Worm (Caenorhabditis elegans): ENCODE results near the gene T01G1.2.
A peak's percentile ranks its signal among the peaks of the same experiment; 100 is the strongest.

Gene T01G1.2

DNA sequence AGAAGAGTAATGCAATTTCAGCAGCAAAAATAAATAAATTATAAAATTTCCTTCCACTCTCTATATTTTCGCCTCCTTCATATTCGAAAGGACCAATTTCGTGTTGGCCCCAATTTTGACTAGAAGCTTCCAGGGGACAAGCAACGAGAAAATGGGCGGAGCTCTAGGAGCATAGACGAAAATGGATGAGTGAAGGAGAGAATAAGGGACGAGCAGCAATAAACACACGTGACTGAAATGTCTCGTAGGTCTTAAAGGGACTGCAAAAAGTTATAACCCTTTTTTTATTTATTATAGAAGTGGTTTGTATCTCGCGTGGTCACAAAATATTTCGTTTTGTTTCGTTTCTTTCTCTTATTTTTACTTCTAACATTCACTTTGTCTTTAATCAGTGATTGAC is 4.5 kb upstream of the T01G1.2 start:
- TF ChIP-seq lin-39 (tag; optimal IDR thresholded peaks at IDR 0.05), result peak; percentile 62
- TF ChIP-seq nhr-237 (tag; optimal IDR thresholded peaks at IDR 0.05), result no peak
- TF ChIP-seq nfya-1 (tag; optimal IDR thresholded peaks at IDR 0.05; ENCODE audit: insufficient read depth), result peak; percentile 41

DNA sequence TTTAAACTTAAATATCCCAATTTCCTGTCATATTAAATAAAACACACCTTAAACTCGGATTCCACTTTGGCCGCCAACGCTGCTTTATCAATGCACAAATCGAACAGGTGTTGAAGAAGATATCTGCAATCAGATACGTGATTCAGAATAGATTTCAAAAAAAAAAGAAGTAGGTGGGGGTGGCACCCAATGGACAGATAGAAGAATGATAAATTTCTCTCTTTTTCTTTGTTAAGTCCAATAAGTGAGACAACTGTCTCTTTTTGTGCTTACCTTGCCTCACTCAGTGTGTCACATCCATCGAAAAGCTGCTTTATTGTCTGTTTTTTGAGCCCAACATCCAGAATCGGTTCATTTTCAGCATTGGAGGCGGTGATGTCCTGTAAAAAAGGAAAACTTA is 3.4 kb upstream of the T01G1.2 start:
- TF ChIP-seq mml-1 (tag; optimal IDR thresholded peaks at IDR 0.05) (no peak), ztf-4 (tag; optimal IDR thresholded peaks at IDR 0.05) (no peak), nfya-1 (tag; optimal IDR thresholded peaks at IDR 0.05; ENCODE audit: insufficient read depth) (peak; percentile 13), aly-2 (tag; optimal IDR thresholded peaks at IDR 0.05) (no peak), nhr-25 (tag; optimal IDR thresholded peaks at IDR 0.05) (no peak), lin-39 (tag; optimal IDR thresholded peaks at IDR 0.05) (peak; percentile 29), ceh-28 (tag; optimal IDR thresholded peaks at IDR 0.05) (no peak), lsy-12 (tag; optimal IDR thresholded peaks at IDR 0.05) (no peak), elt-3 (tag; optimal IDR thresholded peaks at IDR 0.05) (no peak), ceh-16 (tag; optimal IDR thresholded peaks at IDR 0.05) (no peak), eor-1 (tag; optimal IDR thresholded peaks at IDR 0.05) (no peak), unc-62 (GFP tag; optimal IDR thresholded peaks at IDR 0.05) (no peak), ceh-9 (tag; optimal IDR thresholded peaks at IDR 0.05) (no peak), nhr-28 (tag; optimal IDR thresholded peaks at IDR 0.05) (no peak), ama-1 (optimal IDR thresholded peaks at IDR 0.05) (no peak), hmg-11 (tag; optimal IDR thresholded peaks at IDR 0.05) (no peak), sea-2 (GFP tag; optimal IDR thresholded peaks at IDR 0.05) (no peak), unc-39 (tag; optimal IDR thresholded peaks at IDR 0.05) (no peak)

DNA sequence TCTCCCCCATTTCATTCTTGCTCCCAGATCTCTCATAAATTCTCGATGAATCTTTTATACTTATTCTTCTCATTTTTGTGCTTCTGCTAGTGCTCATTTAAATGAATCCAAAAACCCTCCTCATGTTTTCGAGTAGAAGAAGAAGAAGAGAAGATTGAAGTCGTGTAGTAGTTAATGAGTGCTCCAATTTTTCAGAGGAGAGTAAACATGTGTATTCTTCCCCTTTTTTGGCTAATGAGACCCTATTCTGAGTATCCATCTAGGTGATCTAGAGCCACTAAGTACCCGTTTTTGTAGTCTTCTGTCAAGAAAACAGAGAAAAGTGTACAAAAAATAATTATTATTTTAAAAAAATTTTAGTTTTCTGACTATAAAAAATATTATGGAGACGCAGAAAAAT is 2.6 kb upstream of the T01G1.2 start:
- no peak for TF ChIP-seq fos-1 (tag; optimal IDR thresholded peaks at IDR 0.05)
- TF ChIP-seq nhr-76 (tag; optimal IDR thresholded peaks at IDR 0.05), result no peak
- TF ChIP-seq ceh-16 (tag; optimal IDR thresholded peaks at IDR 0.05), result no peak
- no peak for TF ChIP-seq nfya-1 (tag; optimal IDR thresholded peaks at IDR 0.05; ENCODE audit: insufficient read depth)
- no peak for TF ChIP-seq nhr-77 (tag; optimal IDR thresholded peaks at IDR 0.05)
- TF ChIP-seq mml-1 (tag; optimal IDR thresholded peaks at IDR 0.05), result no peak
- no peak for TF ChIP-seq zag-1 (tag; optimal IDR thresholded peaks at IDR 0.05)
- TF ChIP-seq nhr-25 (tag; optimal IDR thresholded peaks at IDR 0.05), result no peak
- no peak for TF ChIP-seq snpc-4 (tag; optimal IDR thresholded peaks at IDR 0.05)
- TF ChIP-seq nhr-237 (tag; optimal IDR thresholded peaks at IDR 0.05), result no peak
- TF ChIP-seq hmg-11 (tag; optimal IDR thresholded peaks at IDR 0.05), result no peak
- TF ChIP-seq mdl-1 (tag; optimal IDR thresholded peaks at IDR 0.05), result no peak

DNA sequence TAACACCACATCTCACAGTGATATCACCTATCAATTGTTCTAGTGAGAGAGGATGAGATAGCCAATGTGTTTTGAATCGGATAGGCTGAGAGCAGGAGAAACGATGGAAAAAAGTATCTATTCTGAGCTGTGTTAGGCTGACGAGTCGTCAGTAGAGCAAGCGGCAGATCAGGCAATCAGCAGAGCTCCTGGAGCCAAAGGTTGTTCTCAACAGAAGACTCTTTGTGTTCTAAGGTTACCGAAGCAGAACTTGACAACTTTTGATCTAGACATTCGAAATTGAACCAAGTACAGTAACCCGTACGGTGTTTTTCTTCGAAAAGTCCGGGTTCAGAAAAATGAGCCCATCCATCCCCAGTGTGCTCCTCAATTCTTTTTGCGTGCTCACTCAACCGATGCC is 1.4 kb upstream of the T01G1.2 start:
- TF ChIP-seq nhr-11 (tag; optimal IDR thresholded peaks at IDR 0.05), result peak; percentile 8
- TF ChIP-seq egl-5 (tag; optimal IDR thresholded peaks at IDR 0.05), result no peak

DNA sequence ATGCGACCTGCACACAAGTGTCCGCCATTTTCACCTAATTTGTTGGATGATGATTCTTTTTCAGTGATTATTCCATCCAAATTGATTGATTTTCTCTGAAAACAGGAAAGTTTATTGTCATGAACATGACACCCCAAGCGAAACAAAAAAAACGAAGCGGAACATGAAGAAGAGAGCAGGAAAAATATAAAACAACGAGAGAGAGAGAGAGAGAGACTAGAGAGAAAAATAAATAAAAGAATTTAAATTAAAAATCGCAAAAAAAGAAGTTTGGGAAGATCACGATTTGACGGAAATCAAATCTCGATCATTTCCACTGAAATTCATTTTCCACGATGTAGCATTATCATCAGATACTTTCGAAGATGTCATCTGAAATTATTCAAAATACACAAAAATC is 5.6 kb downstream of the T01G1.2 start, which contains the start of gene klp-12:
Gene klp-12, minus strand, starts transcription at position 101 of the 400 bp plus-strand sequence.
- TF ChIP-seq ceh-9 (tag; optimal IDR thresholded peaks at IDR 0.05) (no peak), jun-1 (tag; optimal IDR thresholded peaks at IDR 0.05) (no peak), fkh-2 (tag; optimal IDR thresholded peaks at IDR 0.05) (no peak)

DNA sequence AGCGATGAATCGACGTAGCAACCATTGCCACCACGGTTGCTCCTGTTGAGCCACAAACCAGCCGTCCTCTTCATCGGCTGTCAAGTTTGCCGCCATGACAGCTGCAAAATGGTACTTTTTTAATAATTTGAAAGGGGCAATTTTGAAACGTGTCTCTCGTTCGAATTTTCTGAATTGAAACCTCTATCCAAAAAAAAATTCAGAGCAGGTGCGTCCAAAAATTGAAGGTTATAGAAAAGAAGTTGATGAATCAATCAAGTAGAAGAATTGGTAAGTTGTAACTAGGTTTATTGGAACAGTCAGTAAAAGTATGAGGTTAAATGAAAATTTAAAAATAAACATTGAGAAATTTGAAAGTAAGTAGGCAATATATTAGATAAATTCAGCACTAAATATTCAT is 7.2 kb downstream of the T01G1.2 start, which contains the start of gene T01G1.4:
Gene T01G1.4, minus strand, starts transcription at position 101 of the 400 bp plus-strand sequence.
- TF ChIP-seq ama-1 (optimal IDR thresholded peaks at IDR 0.05) (no peak), zag-1 (tag; optimal IDR thresholded peaks at IDR 0.05) (no peak), elt-1 (tag; optimal IDR thresholded peaks at IDR 0.05) (no peak), ceh-16 (tag; optimal IDR thresholded peaks at IDR 0.05) (no peak), nhr-77 (tag; optimal IDR thresholded peaks at IDR 0.05) (no peak), ztf-11 (tag; optimal IDR thresholded peaks at IDR 0.05) (no peak), snpc-4 (tag; optimal IDR thresholded peaks at IDR 0.05) (no peak), nhr-28 (tag; optimal IDR thresholded peaks at IDR 0.05) (no peak)
